Worm (Caenorhabditis elegans) whole organism, young adult: ENCODE results near the gene exc-13.

ENCODE experiments used
- B0019.2 ChIP-seq: fragments of 200-800 bp; sonication (Bioruptor generic); conservative IDR thresholded peaks from 2 replicates; pipeline ENCODE4 v1.3.6; 2022; ENCODE audit warnings: missing genetic modification reagents, missing genetic modification characterization, missing compliant biosample characterization
- B0035.1 ChIP-seq: sonication (generic microtip); optimal IDR thresholded peaks from 2 replicates; lab custom pipeline; 2016; ENCODE audit warnings: missing genetic modification characterization, mild to moderate bottlenecking, missing compliant biosample characterization, missing genotype, missing genetic modification reagents
- B0261.1 ChIP-seq: sonication (generic microtip); optimal IDR thresholded peaks from 2 replicates; lab custom pipeline; 2016; ENCODE audit warnings: mild to moderate bottlenecking, missing genetic modification characterization, moderate library complexity, missing compliant biosample characterization
- D2030.7 ChIP-seq: fragments of 200-800 bp; sonication (Bioruptor generic); IDR thresholded peaks from 2 replicates; pipeline ENCODE4 v1.3.6; 2022; ENCODE audit warnings: missing genetic modification reagents, missing genetic modification characterization, missing compliant biosample characterization
- F49E8.2 ChIP-seq: sonication (generic microtip); optimal IDR thresholded peaks from 3 replicates; lab custom pipeline; 2017; ENCODE audit warnings: missing genetic modification characterization, mild to moderate bottlenecking, missing compliant biosample characterization, antibody characterized with exemption, moderate library complexity; ENCODE audit not compliant: insufficient read depth
- F55B11.4 ChIP-seq: sonication (generic microtip); optimal IDR thresholded peaks from 2 replicates; lab custom pipeline; 2016; ENCODE audit warnings: missing compliant biosample characterization, missing genetic modification characterization, borderline replicate concordance; ENCODE audit not compliant: insufficient read depth
- Y56A3A.18 ChIP-seq: fragments of 200-800 bp; sonication (Bioruptor generic); IDR thresholded peaks from 2 replicates; pipeline ENCODE4 v1.3.6; 2022; ENCODE audit warnings: missing genetic modification reagents, missing genetic modification characterization, missing compliant biosample characterization
- Y79H2A.3 ChIP-seq: fragments of 200-800 bp; sonication (Bioruptor generic); conservative IDR thresholded peaks from 2 replicates; pipeline ENCODE4 v1.3.6; 2022; ENCODE audit warnings: missing genetic modification reagents, missing genetic modification characterization, missing compliant biosample characterization
- athp-1 ChIP-seq: sonication (generic microtip); optimal IDR thresholded peaks from 2 replicates; lab custom pipeline; 2017; ENCODE audit warnings: mild to moderate bottlenecking, missing genetic modification characterization, missing compliant biosample characterization
- attf-5 ChIP-seq: fragments of 200-800 bp; sonication (Bioruptor generic); optimal IDR thresholded peaks from 2 replicates; lab custom pipeline; 2018; ENCODE audit warnings: mild to moderate bottlenecking, missing genetic modification characterization, missing compliant biosample characterization
- ccch-3 ChIP-seq: fragments of 200-800 bp; sonication (Bioruptor generic); optimal IDR thresholded peaks from 2 replicates; lab custom pipeline; 2018; ENCODE audit warnings: mild to moderate bottlenecking, missing genetic modification characterization, missing compliant biosample characterization
- cebp-1 ChIP-seq, 2 experiments: fragments of 200-800 bp in 1 of 2; sonication (Bioruptor generic) in 1 of 2; sonication (generic microtip) in 1 of 2; IDR thresholded peaks in 1 of 2; optimal IDR thresholded peaks in 1 of 2; 2 replicates each; pipeline versions ENCODE4 v1.3.6 to Lab custom; 2017 to 2022; ENCODE audit warnings: missing compliant biosample characterization in 2 of 2, missing genetic modification characterization in 2 of 2, mild to moderate bottlenecking in 1 of 2, missing genetic modification reagents in 1 of 2, moderate library complexity in 1 of 2
- ceh-58 ChIP-seq: fragments of 200-800 bp; sonication (Bioruptor generic); IDR thresholded peaks from 2 replicates; pipeline ENCODE4 v1.3.6; 2022; ENCODE audit warnings: missing genetic modification characterization, missing compliant biosample characterization
- egl-18 ChIP-seq: fragments of 200-800 bp; sonication (Bioruptor generic); IDR thresholded peaks from 2 replicates; pipeline ENCODE4 v1.3.6; 2022; ENCODE audit warnings: missing genetic modification reagents, missing genetic modification characterization, missing compliant biosample characterization
- ekl-4 ChIP-seq: fragments of 200-800 bp; sonication (Bioruptor generic); IDR thresholded peaks from 2 replicates; pipeline ENCODE4 v1.3.6; 2022; ENCODE audit warnings: missing genetic modification reagents, missing genetic modification characterization, missing compliant biosample characterization
- ets-4 ChIP-seq: fragments of 200-800 bp; sonication (Bioruptor generic); optimal IDR thresholded peaks from 2 replicates; lab custom pipeline; 2018; ENCODE audit warnings: mild to moderate bottlenecking, missing genetic modification characterization, missing compliant biosample characterization
- let-607 ChIP-seq, 2 experiments: fragments of 200-800 bp in 1 of 2; sonication (Bioruptor generic) in 1 of 2; sonication (generic microtip) in 1 of 2; optimal IDR thresholded peaks; 2 replicates each; lab custom pipeline; 2016 to 2018; ENCODE audit warnings: mild to moderate bottlenecking in 2 of 2, missing compliant biosample characterization in 2 of 2, missing genetic modification characterization in 2 of 2, moderate library complexity in 2 of 2, missing genotype in 1 of 2
- lin-40 ChIP-seq: sonication (generic microtip); optimal IDR thresholded peaks from 2 replicates; lab custom pipeline; 2016; ENCODE audit warnings: missing genetic modification characterization, mild to moderate bottlenecking, missing compliant biosample characterization, missing genotype, missing genetic modification reagents
- madf-6 ChIP-seq: fragments of 200-800 bp; sonication (Bioruptor generic); IDR thresholded peaks from 2 replicates; pipeline ENCODE4 v1.3.6; 2022; ENCODE audit warnings: missing genetic modification reagents, missing genetic modification characterization, missing compliant biosample characterization
- mel-28 ChIP-seq: sonication (generic microtip); optimal IDR thresholded peaks from 2 replicates; lab custom pipeline; 2016; ENCODE audit warnings: borderline replicate concordance, mild to moderate bottlenecking, missing genetic modification characterization, missing compliant biosample characterization
- mxl-1 ChIP-seq: sonication (generic microtip); optimal IDR thresholded peaks from 2 replicates; lab custom pipeline; 2016; ENCODE audit warnings: missing genetic modification characterization, missing compliant biosample characterization
- nhr-80 ChIP-seq: sonication (generic microtip); optimal IDR thresholded peaks from 2 replicates; lab custom pipeline; 2016; ENCODE audit warnings: missing genetic modification characterization, missing compliant biosample characterization
- nhr-90 ChIP-seq: sonication (generic microtip); optimal IDR thresholded peaks from 2 replicates; lab custom pipeline; 2016; ENCODE audit warnings: missing genotype, mild to moderate bottlenecking, missing genetic modification characterization, missing compliant biosample characterization
- pha-4 ChIP-seq: fragments of 150-350 bp; sonication (generic microtip); optimal IDR thresholded peaks from 2 replicates; lab custom pipeline; 2014; ENCODE audit warnings: missing biosample characterization, missing genetic modification reagents, missing genetic modification characterization
- snpc-3.4 ChIP-seq: sonication (generic microtip); optimal IDR thresholded peaks from 2 replicates; lab custom pipeline; 2017; ENCODE audit warnings: missing genetic modification characterization, mild to moderate bottlenecking, missing compliant biosample characterization, antibody characterized with exemption, moderate library complexity, missing genotype, missing genetic modification reagents
- unc-62 ChIP-seq: fragments of 150-350 bp; optimal IDR thresholded peaks from 2 replicates; lab custom pipeline; 2014; ENCODE audit warnings: missing biosample characterization, missing genetic modification reagents, missing genetic modification characterization
- xnd-1 ChIP-seq: sonication (generic microtip); optimal IDR thresholded peaks from 2 replicates; lab custom pipeline; 2016; ENCODE audit warnings: missing genotype, missing genetic modification reagents, missing genetic modification characterization, missing compliant biosample characterization
- ztf-22 ChIP-seq: fragments of 200-800 bp; sonication (Bioruptor generic); optimal IDR thresholded peaks from 2 replicates; lab custom pipeline; 2018; ENCODE audit warnings: mild to moderate bottlenecking, missing genetic modification characterization, moderate library complexity, missing compliant biosample characterization
- ztf-25 ChIP-seq: fragments of 200-800 bp; sonication (Bioruptor generic); IDR thresholded peaks from 2 replicates; pipeline ENCODE4 v1.3.6; 2022; ENCODE audit warnings: missing genetic modification reagents, missing genetic modification characterization, missing compliant biosample characterization

The exc-13 gene

DNA sequence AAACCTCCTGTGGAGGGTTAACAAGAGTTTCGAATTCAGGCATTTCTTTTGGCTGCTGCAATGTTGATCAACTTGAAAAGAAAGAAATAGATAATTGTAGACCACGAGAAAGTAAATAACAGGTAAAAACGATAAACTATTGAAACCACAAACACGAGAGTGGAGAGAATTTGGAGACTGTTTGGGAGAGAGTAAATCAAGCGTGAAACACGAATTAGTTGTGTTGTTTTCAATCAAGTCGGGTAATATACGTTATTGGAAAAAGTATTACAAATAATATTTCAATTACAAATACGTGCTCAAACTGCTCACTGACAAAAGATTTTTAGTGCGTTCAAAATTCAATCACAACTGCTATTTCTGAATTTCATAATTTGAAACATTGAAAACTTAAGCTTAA lies 16.0 kb downstream of the exc-13 start, which contains the start of gene C03G6.17:
C03G6.17 (minus strand) TSS at position 101 of the 400 bp plus-strand sequence.
- no peak for TF ChIP-seq attf-5
- TF ChIP-seq ekl-4 (GFP tag; lab: Robert Waterston, UW), result no peak
- no peak for TF ChIP-seq nhr-90 (tag; lab: Kevin White, UChicago)
- TF ChIP-seq lin-40 (tag; lab: Kevin White, UChicago), result no peak
- TF ChIP-seq, all 124 proteins: peak for 0

DNA sequence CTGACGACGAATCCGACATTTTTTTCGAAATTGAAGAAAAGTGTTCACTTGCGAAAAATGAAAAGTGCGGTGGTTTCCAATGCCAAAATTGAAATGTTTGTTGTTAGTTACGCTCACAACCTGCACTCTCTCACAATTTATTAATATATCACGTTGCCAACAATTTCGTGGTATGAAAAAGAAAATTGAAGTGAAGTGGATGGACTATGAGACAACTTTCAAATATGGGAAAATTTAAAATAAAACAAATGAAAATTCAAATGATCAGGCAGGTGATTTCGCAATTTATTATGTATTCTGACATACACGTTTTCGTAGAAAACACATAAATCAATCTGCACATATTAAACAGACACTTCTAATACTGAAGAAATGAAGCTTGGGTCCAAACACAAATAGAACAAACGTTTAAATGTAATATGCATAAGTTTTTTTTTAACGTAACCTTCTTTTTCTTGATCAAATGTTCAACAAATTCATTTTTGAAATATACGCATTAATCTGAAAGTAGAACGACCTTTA lies 21.1 kb downstream of the exc-13 start, which contains the start of gene srp-6:
srp-6 (minus strand) TSS at position 51 of the 522 bp plus-strand sequence.
- TF ChIP-seq B0035.1 (no peak), mel-28 (tag; lab: Kevin White, UChicago) (no peak), D2030.7 (no peak), B0019.2 (no peak), let-607 (tag; optimal IDR thresholded peaks at IDR 0.05; lab: Kevin White, UChicago) (no peak), F49E8.2 (tag; lab: Kevin White, UChicago) (no peak), ceh-58 (no peak), madf-6 (GFP tag; lab: Robert Waterston, UW) (no peak), Y56A3A.18 (GFP tag; lab: Robert Waterston, UW) (no peak), mxl-1 (no peak), snpc-3.4 (tag; lab: Kevin White, UChicago) (no peak), ccch-3 (GFP tag; lab: Kevin White, UChicago) (no peak), ztf-22 (no peak), xnd-1 (tag; lab: Kevin White, UChicago) (no peak), cebp-1 (GFP tag; IDR thresholded peaks at IDR 0.05; lab: Robert Waterston, UW) (no peak), cebp-1 (tag; optimal IDR thresholded peaks at IDR 0.05; lab: Kevin White, UChicago) (no peak), unc-62 (GFP tag; lab: Kevin White, UChicago) (no peak)

DNA sequence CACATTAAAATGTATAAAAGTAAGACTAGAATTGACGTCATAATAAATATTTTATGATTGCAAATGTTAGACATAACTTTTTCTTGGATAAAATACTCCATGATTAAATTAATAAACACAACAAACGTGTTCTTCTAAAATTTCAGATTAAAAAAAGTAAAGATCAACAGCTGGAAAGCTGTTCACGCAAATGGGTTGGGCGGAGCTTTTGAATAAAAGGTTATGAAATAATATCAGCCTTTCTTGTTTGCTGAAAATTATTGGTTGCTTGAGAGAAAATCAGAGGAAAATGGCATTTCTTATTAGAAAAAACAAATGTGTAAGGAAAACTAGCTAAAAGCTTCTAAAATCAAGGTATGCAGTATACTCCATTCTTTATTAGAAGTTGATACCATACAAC lies 22.7 kb downstream of the exc-13 start, which contains the start of gene C02H6.3:
C02H6.3 (minus strand) TSS at position 101 of the 400 bp plus-strand sequence.
- TF ChIP-seq egl-18, result no peak
- TF ChIP-seq B0261.1, result no peak
- TF ChIP-seq athp-1 (tag; lab: Kevin White, UChicago), result no peak
- no peak for TF ChIP-seq B0019.2
- TF ChIP-seq pha-4 (tag; lab: Kevin White, UChicago), result no peak

DNA sequence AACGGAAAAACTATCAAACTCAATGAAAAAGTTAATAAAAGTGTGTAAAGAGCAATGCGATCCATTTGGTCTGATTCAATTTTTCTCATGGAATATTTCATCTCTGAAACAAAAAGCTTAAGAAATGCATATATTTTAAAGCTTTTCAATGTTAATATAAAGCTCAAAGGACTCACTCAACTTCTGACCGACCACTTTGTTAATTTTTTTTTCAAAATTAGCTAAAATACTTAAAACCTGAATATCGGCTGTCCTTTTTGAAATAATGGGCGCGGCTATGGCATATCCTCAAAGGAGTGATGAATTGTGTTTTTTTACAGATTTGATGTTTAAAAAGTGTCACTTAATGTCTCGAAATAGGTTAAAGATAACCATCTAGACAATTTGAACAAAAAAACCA lies 24.7 kb downstream of the exc-13 start, which contains the start of gene C02H6.1:
C02H6.1 (minus strand) TSS at position 101 of the 400 bp plus-strand sequence.
- no peak for TF ChIP-seq ztf-25 (GFP tag; lab: Robert Waterston, UW)
- TF ChIP-seq F55B11.4 (tag; lab: Kevin White, UChicago), result no peak
- TF ChIP-seq, all 124 proteins: peak for 0

DNA sequence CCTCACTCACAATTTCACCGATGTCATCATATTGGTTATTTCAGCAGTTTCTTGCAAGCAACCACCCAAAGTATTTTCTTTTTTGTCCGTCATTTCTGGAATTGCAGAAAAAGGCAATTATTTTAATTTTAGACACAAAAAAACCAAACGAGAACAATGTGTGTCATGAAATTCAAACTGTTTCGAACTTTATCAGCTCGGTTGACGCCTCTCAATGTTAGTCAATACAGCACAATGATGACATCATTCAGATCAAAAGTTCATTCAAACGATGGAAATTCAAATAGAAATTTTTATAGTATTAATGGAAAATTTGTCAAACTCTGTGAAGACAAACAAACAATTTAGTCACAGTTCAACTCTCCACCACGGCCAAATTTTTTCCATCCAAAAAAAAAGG lies 26.9 kb downstream of the exc-13 start, which contains the start of gene fbxa-105:
fbxa-105 (minus strand) TSS at position 97 of the 400 bp plus-strand sequence.
- TF ChIP-seq nhr-80 (tag; lab: Kevin White, UChicago), result peak; percentile 34
- TF ChIP-seq xnd-1 (tag; lab: Kevin White, UChicago), result no peak

DNA sequence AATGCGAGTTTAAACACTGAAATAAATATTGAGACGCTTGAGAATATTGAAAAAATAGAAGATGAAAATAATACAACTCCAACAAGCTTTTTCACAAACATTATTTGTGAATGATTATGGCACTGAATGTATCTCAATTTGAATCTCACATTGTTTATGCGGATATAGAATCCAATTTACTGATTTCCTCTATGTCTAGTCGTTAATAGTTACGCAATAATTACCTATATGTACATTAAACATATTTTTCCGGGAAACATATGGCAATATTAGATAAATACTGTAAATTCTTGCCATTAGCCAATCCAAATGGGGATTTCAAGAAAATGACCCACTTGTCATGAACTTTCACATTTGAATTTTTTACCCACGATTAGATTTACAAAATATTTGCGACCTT lies 30.3 kb downstream of the exc-13 start, which contains the start of gene srx-9:
srx-9 (minus strand) TSS at position 101 of the 400 bp plus-strand sequence.
- TF ChIP-seq unc-62 (GFP tag; lab: Kevin White, UChicago) (no peak), ets-4 (GFP tag; lab: Kevin White, UChicago) (no peak), Y79H2A.3 (GFP tag; lab: Robert Waterston, UW) (no peak)
